Worm (Caenorhabditis elegans): ENCODE measurements around the gene T25B2.2.

DNA sequence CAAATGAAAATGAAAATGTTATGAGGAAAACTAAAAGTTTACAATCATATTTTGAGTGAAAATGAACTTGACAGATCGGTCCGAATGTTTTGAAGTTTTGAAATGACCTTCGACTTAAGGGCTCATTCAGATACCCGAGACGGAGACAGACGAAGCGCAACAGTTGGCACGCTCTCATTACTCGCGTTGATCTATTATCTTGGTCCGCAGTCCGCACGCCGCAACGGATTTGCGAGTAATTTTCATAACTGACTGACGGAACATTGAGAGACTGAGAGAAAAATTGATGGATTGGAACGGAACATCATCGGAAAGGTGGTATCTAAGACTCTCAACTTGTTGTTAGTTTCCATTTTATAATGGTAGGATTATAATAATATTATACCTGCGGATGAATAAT is 23.5 kb upstream of the T25B2.2 start:
- no peak for TF ChIP-seq him-1 (tag; optimal IDR thresholded peaks at IDR 0.05)
- no peak for TF ChIP-seq W03F9.2 (tag; optimal IDR thresholded peaks at IDR 0.05)
